Fruit fly (Drosophila melanogaster): ENCODE results near the gene CanA-14F.

CanA-14F gene

dm6 chrX:16575097-16575496 lies 11.9 kb downstream of the CanA-14F start:
- no peak for TF ChIP-seq h (optimal IDR thresholded peaks at IDR 0.05)
- TF ChIP-seq insv (optimal IDR thresholded peaks at IDR 0.05) = no peak
- no peak for TF ChIP-seq ttk (optimal IDR thresholded peaks at IDR 0.05)
- no peak for TF ChIP-seq Sin3A (optimal IDR thresholded peaks at IDR 0.05)
- TF ChIP-seq psq (optimal IDR thresholded peaks at IDR 0.05) = no peak
- no peak for TF ChIP-seq Myc (optimal IDR thresholded peaks at IDR 0.05)

- TF ChIP-seq Myc (optimal IDR thresholded peaks at IDR 0.05) = no peak
- no peak for TF ChIP-seq insv (optimal IDR thresholded peaks at IDR 0.05)
- TF ChIP-seq Sin3A (optimal IDR thresholded peaks at IDR 0.05) = no peak
- TF ChIP-seq psq (optimal IDR thresholded peaks at IDR 0.05) = no peak
- no peak for TF ChIP-seq ttk (optimal IDR thresholded peaks at IDR 0.05)
- no peak for TF ChIP-seq h (optimal IDR thresholded peaks at IDR 0.05)
Measured at dm6 chrX:16574114-16574513, 12.9 kb downstream of the CanA-14F start.

dm6 chrX:16573659-16574058 lies 13.3 kb downstream of the CanA-14F start:
- TF ChIP-seq Sin3A (optimal IDR thresholded peaks at IDR 0.05) (no peak), insv (optimal IDR thresholded peaks at IDR 0.05) (no peak), Myc (optimal IDR thresholded peaks at IDR 0.05) (no peak), h (optimal IDR thresholded peaks at IDR 0.05) (no peak), psq (optimal IDR thresholded peaks at IDR 0.05) (no peak), ttk (optimal IDR thresholded peaks at IDR 0.05) (no peak)

- TF ChIP-seq ttk (optimal IDR thresholded peaks at IDR 0.05) = no peak
- TF ChIP-seq Myc (optimal IDR thresholded peaks at IDR 0.05) = no peak
- TF ChIP-seq psq (optimal IDR thresholded peaks at IDR 0.05) = no peak
- no peak for TF ChIP-seq insv (optimal IDR thresholded peaks at IDR 0.05)
- TF ChIP-seq h (optimal IDR thresholded peaks at IDR 0.05) = no peak
- no peak for TF ChIP-seq Sin3A (optimal IDR thresholded peaks at IDR 0.05)
Measured at dm6 chrX:16570572-16571224, 16.3 kb downstream of the CanA-14F start.

- TF ChIP-seq Sin3A (optimal IDR thresholded peaks at IDR 0.05) = no peak
- TF ChIP-seq h (optimal IDR thresholded peaks at IDR 0.05) = no peak
- TF ChIP-seq psq (optimal IDR thresholded peaks at IDR 0.05) = no peak
- no peak for TF ChIP-seq insv (optimal IDR thresholded peaks at IDR 0.05)
- no peak for TF ChIP-seq Myc (optimal IDR thresholded peaks at IDR 0.05)
- TF ChIP-seq ttk (optimal IDR thresholded peaks at IDR 0.05) = no peak
Measured at dm6 chrX:16565377-16565776, 21.6 kb downstream of the CanA-14F start.

dm6 chrX:16562259-16562658 lies 24.7 kb downstream of the CanA-14F start:
- TF ChIP-seq Myc (optimal IDR thresholded peaks at IDR 0.05) = no peak
- no peak for TF ChIP-seq h (optimal IDR thresholded peaks at IDR 0.05)
- TF ChIP-seq insv (optimal IDR thresholded peaks at IDR 0.05) = no peak
- TF ChIP-seq Sin3A (optimal IDR thresholded peaks at IDR 0.05) = no peak
- TF ChIP-seq psq (optimal IDR thresholded peaks at IDR 0.05) = no peak
- TF ChIP-seq ttk (optimal IDR thresholded peaks at IDR 0.05) = no peak

dm6 chrX:16559514-16560510 lies 27.2 kb downstream of the CanA-14F start, which contains the start of gene Pp2B-14D:
TSS of gene Pp2B-14D (minus strand) at chrX:16560016.
- TF ChIP-seq insv (optimal IDR thresholded peaks at IDR 0.05) (no peak), h (optimal IDR thresholded peaks at IDR 0.05) (no peak), Myc (optimal IDR thresholded peaks at IDR 0.05) (no peak), Sin3A (optimal IDR thresholded peaks at IDR 0.05) (no peak), psq (optimal IDR thresholded peaks at IDR 0.05) (no peak), ttk (optimal IDR thresholded peaks at IDR 0.05) (no peak)

- no peak for TF ChIP-seq Myc (optimal IDR thresholded peaks at IDR 0.05)
- TF ChIP-seq ttk (optimal IDR thresholded peaks at IDR 0.05) = no peak
- no peak for TF ChIP-seq insv (optimal IDR thresholded peaks at IDR 0.05)
- no peak for TF ChIP-seq h (optimal IDR thresholded peaks at IDR 0.05)
- no peak for TF ChIP-seq psq (optimal IDR thresholded peaks at IDR 0.05)
- no peak for TF ChIP-seq Sin3A (optimal IDR thresholded peaks at IDR 0.05)
Measured at dm6 chrX:16553542-16554182, 33.3 kb downstream of the CanA-14F start, which contains the start of gene Arp2. TSS of gene Arp2 (minus strand) at chrX:16553968.

- no peak for TF ChIP-seq Myc (optimal IDR thresholded peaks at IDR 0.05)
- TF ChIP-seq insv (optimal IDR thresholded peaks at IDR 0.05) = no peak
- no peak for TF ChIP-seq psq (optimal IDR thresholded peaks at IDR 0.05)
Measured at dm6 chrX:16552968-16553417, 34.0 kb downstream of the CanA-14F start.

dm6 chrX:16552567-16552966 lies 34.4 kb downstream of the CanA-14F start:
- TF ChIP-seq h (optimal IDR thresholded peaks at IDR 0.05) (no peak), insv (optimal IDR thresholded peaks at IDR 0.05) (no peak), Sin3A (optimal IDR thresholded peaks at IDR 0.05) (no peak), ttk (optimal IDR thresholded peaks at IDR 0.05) (no peak), Myc (optimal IDR thresholded peaks at IDR 0.05) (no peak), psq (optimal IDR thresholded peaks at IDR 0.05) (no peak)

dm6 chrX:16547390-16547789 lies 39.6 kb downstream of the CanA-14F start, which contains the start of gene CG9902:
TSS of gene CG9902 (minus strand) at chrX:16547520.
- TF ChIP-seq Myc (optimal IDR thresholded peaks at IDR 0.05) (no peak), h (optimal IDR thresholded peaks at IDR 0.05) (no peak), insv (optimal IDR thresholded peaks at IDR 0.05) (no peak), Sin3A (optimal IDR thresholded peaks at IDR 0.05) (no peak), ttk (optimal IDR thresholded peaks at IDR 0.05) (no peak), psq (optimal IDR thresholded peaks at IDR 0.05) (no peak)
